Fruit fly (Drosophila melanogaster): ENCODE data around the gene elg1.

The elg1 gene

DNA sequence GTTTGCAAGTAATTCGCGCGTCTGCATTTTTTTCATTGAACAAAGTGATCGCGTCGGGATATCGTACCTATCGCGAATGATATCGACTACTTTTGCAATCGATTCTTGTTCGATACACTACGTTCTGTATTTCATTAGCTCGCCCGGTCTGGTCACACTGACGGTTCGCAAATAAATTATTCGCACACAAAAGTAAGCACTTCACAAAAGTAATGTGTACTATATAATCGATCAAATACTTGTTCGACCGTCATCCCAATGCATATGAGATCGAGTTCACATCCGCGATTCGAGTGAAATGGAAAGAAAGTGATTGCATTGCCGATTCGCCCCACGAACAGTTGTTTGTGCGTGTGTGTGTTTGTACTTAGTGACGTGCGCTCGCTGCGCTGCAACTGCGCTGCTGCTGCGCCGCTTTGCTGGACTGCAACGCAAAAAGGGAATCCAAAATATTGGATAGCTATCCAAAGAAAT is 41.5 kb upstream of the elg1 start, which contains the start of the genes CG5235 and ClC-c (continued):
- TF ChIP-seq B-H1 (GFP tag; IDR thresholded peaks at IDR 0.05) (no peak), amos (GFP tag; IDR thresholded peaks at IDR 0.05; ENCODE audit: partially characterized antibody) (peak; percentile 87), croc (GFP tag; conservative IDR thresholded peaks at IDR 0.05) (no peak), Vsx1 (GFP tag; optimal IDR thresholded peaks at IDR 0.05) (no peak), zen (tag; optimal IDR thresholded peaks at IDR 0.05) (peak; percentile 28), CG14965 (GFP tag; optimal IDR thresholded peaks at IDR 0.05; ENCODE audit: borderline replicate concordance) (no peak), ftz-f1 (GFP tag; optimal IDR thresholded peaks at IDR 0.05) (no peak), Nf-YC (tag; optimal IDR thresholded peaks at IDR 0.05) (no peak), Med (GFP tag) (peak; percentile 79), Adf1 (GFP tag; IDR thresholded peaks at IDR 0.05) (peak; percentile 97), H15 (GFP tag; IDR thresholded peaks at IDR 0.05) (no peak), CrebB (tag; optimal IDR thresholded peaks at IDR 0.05) (no peak), HmgZ (tag; optimal IDR thresholded peaks at IDR 0.05) (peak; percentile 26), CG14050 (GFP tag; IDR thresholded peaks at IDR 0.05) (no peak), CG17361 (GFP tag; IDR thresholded peaks at IDR 0.05) (no peak), sima (GFP tag; optimal IDR thresholded peaks at IDR 0.05) (no peak), lbe (GFP tag; optimal IDR thresholded peaks at IDR 0.05) (peak; percentile 29), CG4424 (GFP tag; optimal IDR thresholded peaks at IDR 0.05) (no peak), slou (GFP tag; optimal IDR thresholded peaks at IDR 0.05) (no peak), cg (GFP tag; optimal IDR thresholded peaks at IDR 0.05) (peak; percentile 81), Rx (GFP tag; IDR thresholded peaks at IDR 0.05) (no peak), CG7745 (tag; optimal IDR thresholded peaks at IDR 0.05) (peak; percentile 46), E2f2 (GFP tag; IDR thresholded peaks at IDR 0.05) (peak; percentile 78), BEAF-32 (GFP tag; optimal IDR thresholded peaks at IDR 0.05) (peak; percentile 79), CG2116 (GFP tag; optimal IDR thresholded peaks at IDR 0.05) (peak; percentile 52), CG18599 (GFP tag; optimal IDR thresholded peaks at IDR 0.05) (no peak), CG10565 (GFP tag; optimal IDR thresholded peaks at IDR 0.05) (no peak), sens-2 (GFP tag; IDR thresholded peaks at IDR 0.05) (no peak), Hr3 (GFP tag; optimal IDR thresholded peaks at IDR 0.05) (no peak), kni (GFP tag; optimal IDR thresholded peaks at IDR 0.05) (no peak), CG6813 (GFP tag; optimal IDR thresholded peaks at IDR 0.05) (no peak), chinmo (GFP tag; IDR thresholded peaks at IDR 0.05; ENCODE audit: partially characterized antibody) (peak; percentile 86; the same call in 2 of the 4 replicates), Spps (tag; optimal IDR thresholded peaks at IDR 0.05) (no peak), CG6175 (GFP tag; IDR thresholded peaks at IDR 0.05) (no peak), CG8290 (GFP tag; optimal IDR thresholded peaks at IDR 0.05) (no peak), CG8290 (tag; optimal IDR thresholded peaks at IDR 0.05) (no peak), rib (GFP tag; IDR thresholded peaks at IDR 0.05) (peak; percentile 94), z (GFP tag; IDR thresholded peaks at IDR 0.05) (no peak), CG5245 (GFP tag; optimal IDR thresholded peaks at IDR 0.05) (no peak), CG11093 (GFP tag; IDR thresholded peaks at IDR 0.05) (no peak), CG3065 (GFP tag; optimal IDR thresholded peaks at IDR 0.05) (no peak), pnt (GFP tag; optimal IDR thresholded peaks at IDR 0.05) (no peak), lilli (GFP tag; optimal IDR thresholded peaks at IDR 0.05) (no peak), Gug (GFP tag; IDR thresholded peaks at IDR 0.05) (no peak), CG8924 (tag; optimal IDR thresholded peaks at IDR 0.05) (peak; percentile 36), inv (GFP tag; IDR thresholded peaks at IDR 0.05; ENCODE audit: partially characterized antibody) (peak; percentile 74), Hey (tag; optimal IDR thresholded peaks at IDR 0.05) (no peak), vfl (GFP tag; optimal IDR thresholded peaks at IDR 0.05) (no peak), CG3995 (GFP tag; optimal IDR thresholded peaks at IDR 0.05) (peak; percentile 76), Stat92E (GFP tag; optimal IDR thresholded peaks at IDR 0.05) (peak in 1 of 3 experiments; percentile 46), H2.0 (GFP tag; IDR thresholded peaks at IDR 0.05) (no peak), Chrac-16 (GFP tag; optimal IDR thresholded peaks at IDR 0.05) (no peak)
